Worm (Caenorhabditis elegans): ENCODE measurements around the gene F44E7.3.

The F44E7.3 gene

DNA sequence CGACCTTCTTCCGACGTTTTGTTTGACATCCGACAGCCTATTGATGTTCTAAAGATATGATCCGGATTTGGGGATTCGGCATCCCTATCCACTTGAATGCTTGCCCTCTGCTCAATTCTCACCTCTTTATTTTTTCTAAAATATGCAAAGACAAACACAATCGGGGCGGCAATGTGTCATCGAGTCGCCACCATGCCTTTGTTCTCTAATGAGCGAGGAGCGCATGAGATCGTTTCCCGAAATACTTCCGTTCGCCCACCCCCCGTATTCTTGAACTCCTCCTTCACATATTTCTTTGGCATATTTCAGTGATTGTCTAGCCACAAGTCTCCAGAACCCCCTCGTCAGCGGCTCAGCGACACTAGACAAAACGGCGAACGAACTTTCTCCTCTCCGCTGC, 27.6 kb downstream of the F44E7.3 start, which contains the start of gene cyn-17:
Gene cyn-17, plus strand, starts transcription at position 301 of the 400 bp plus-strand sequence.
- no peak for TF ChIP-seq rec-8 (tag; optimal IDR thresholded peaks at IDR 0.05)
- TF ChIP-seq madf-3 (GFP tag; IDR thresholded peaks at IDR 0.05) = no peak
- no peak for TF ChIP-seq ztf-26 (tag; optimal IDR thresholded peaks at IDR 0.05)
- TF ChIP-seq B0336.3 (GFP tag; IDR thresholded peaks at IDR 0.05) = no peak
- TF ChIP-seq F23B12.7 (tag; optimal IDR thresholded peaks at IDR 0.05; ENCODE audit: insufficient read depth) = no peak
- no peak for TF ChIP-seq nhr-80 (tag; optimal IDR thresholded peaks at IDR 0.05)
- no peak for TF ChIP-seq ceh-79 (tag; optimal IDR thresholded peaks at IDR 0.05)
- TF ChIP-seq snpc-3.4 (tag; optimal IDR thresholded peaks at IDR 0.05) = no peak
- no peak for TF ChIP-seq T07F8.4 (tag; optimal IDR thresholded peaks at IDR 0.05)
- TF ChIP-seq bed-1 (GFP tag; IDR thresholded peaks at IDR 0.05) = no peak
- TF ChIP-seq lin-35 (GFP tag; optimal IDR thresholded peaks at IDR 0.05) = no peak
- no peak for TF ChIP-seq hlh-26 (GFP tag; conservative IDR thresholded peaks at IDR 0.05)
- TF ChIP-seq snpc-1.3 (tag; optimal IDR thresholded peaks at IDR 0.05; ENCODE audit: insufficient read depth) = no peak
- TF ChIP-seq mes-4 (tag; optimal IDR thresholded peaks at IDR 0.05) = no peak
- no peak for TF ChIP-seq let-526 (GFP tag; IDR thresholded peaks at IDR 0.05)

DNA sequence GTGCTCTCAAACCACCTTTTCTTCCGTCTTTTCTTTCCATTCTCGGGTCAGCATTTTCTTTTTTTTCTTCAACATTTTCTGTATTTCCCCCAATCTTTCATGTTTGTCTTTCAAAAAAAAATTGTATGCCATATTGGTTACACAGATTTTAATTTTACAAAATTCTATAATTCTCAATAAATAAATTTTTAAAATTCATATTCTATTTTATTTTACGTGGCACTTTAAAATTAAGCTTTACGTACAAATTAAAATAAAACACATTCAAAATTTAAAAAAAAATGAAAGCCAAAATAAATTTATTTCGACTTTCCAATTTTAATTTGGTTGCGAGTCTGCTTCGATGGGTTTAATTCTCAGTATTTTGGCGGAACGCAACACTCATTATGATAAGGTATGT, 33.7 kb downstream of the F44E7.3 start, which contains the start of gene ZC250.5:
Gene ZC250.5, plus strand, starts transcription at position 301 of the 400 bp plus-strand sequence.
- TF ChIP-seq xnd-1 (tag; optimal IDR thresholded peaks at IDR 0.05) (no peak), nfya-1 (tag; optimal IDR thresholded peaks at IDR 0.05; ENCODE audit: borderline replicate concordance, insufficient read depth) (no peak), T07F8.4 (tag; optimal IDR thresholded peaks at IDR 0.05) (no peak), hlh-26 (GFP tag; conservative IDR thresholded peaks at IDR 0.05) (no peak), ceh-27 (GFP tag; optimal IDR thresholded peaks at IDR 0.05) (no peak), ceh-91 (GFP tag; IDR thresholded peaks at IDR 0.05) (no peak), F52B5.7 (tag; optimal IDR thresholded peaks at IDR 0.05) (no peak), ztf-22 (GFP tag; optimal IDR thresholded peaks at IDR 0.05) (no peak), let-526 (GFP tag; IDR thresholded peaks at IDR 0.05) (no peak), attf-6 (GFP tag; IDR thresholded peaks at IDR 0.05) (no peak), chd-7 (tag; optimal IDR thresholded peaks at IDR 0.05) (no peak), madf-3 (GFP tag; IDR thresholded peaks at IDR 0.05) (no peak), rec-8 (tag; optimal IDR thresholded peaks at IDR 0.05) (no peak), lsy-27 (tag; optimal IDR thresholded peaks at IDR 0.05; ENCODE audit: borderline replicate concordance, insufficient read depth) (no peak), ceh-79 (tag; optimal IDR thresholded peaks at IDR 0.05) (no peak), ets-4 (GFP tag; optimal IDR thresholded peaks at IDR 0.05) (no peak), lsl-1 (GFP tag; optimal IDR thresholded peaks at IDR 0.05) (no peak), F33H1.4 (GFP tag; IDR thresholded peaks at IDR 0.05) (no peak)

DNA sequence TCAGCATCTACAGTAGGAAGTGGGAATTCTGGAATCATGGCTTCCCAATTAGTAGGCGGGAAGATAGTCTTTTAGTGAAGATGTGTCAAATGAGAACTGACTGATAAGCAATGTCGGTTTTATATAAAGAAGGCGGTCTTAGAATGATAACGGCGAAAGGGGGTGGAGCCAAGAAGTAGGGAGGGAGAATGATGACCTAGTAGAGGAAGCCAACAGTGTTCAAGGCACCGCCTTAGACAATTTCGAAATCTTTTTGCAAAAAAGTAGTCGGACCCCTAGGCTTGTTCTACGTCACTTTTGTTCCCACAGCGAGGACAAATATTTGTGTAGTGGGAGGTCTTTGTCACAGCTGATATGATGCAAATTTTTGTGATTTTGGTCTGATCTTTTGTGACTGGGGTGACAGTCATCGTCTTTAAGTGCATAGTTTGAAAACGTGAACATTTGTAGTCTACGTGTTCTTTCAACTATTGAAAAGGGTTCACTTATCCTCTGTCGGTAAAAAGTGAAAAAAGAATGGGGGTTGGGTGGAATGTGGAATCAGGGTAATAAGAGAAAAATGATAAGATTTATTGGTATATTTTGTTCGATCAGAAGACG, 41.4 kb downstream of the F44E7.3 start, which contains the start of gene ZC250.4:
Gene ZC250.4, minus strand, starts transcription at position 78 of the 600 bp plus-strand sequence.
- TF ChIP-seq cebp-1 (GFP tag; IDR thresholded peaks at IDR 0.05) = no peak
- TF ChIP-seq cebp-1 (tag; optimal IDR thresholded peaks at IDR 0.05) = peak; percentile 43
- TF ChIP-seq attf-6 (GFP tag; IDR thresholded peaks at IDR 0.05) = no peak
- TF ChIP-seq nhr-80 (tag; optimal IDR thresholded peaks at IDR 0.05) = peak; percentile 77

DNA sequence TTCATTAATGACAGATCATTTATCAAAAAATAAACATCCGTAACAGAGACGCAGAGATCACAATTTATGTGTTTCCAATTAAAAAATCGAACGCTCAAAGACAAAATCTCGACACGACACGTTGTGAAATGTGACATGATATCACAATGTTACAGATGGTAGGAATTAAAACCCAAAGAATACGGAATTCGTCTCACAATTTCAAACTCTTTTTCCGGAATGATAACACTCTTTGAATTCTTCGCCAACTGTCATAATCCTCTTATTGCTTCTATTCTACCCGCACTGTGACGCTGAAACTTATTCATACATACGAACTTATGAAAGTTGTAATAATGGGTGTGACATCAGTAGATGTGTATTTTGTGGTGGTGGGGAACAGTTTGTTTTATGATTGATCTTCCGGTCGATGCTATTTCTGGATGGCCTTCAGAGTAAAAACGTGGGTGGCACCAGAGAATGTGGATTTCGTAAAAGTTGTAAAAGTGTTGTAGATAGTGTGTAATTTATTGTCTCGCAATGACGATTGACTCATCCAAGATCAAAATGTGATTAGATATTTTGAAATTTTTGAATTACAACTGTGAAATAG, 44.8 kb downstream of the F44E7.3 start:
- TF ChIP-seq egrh-3 (GFP tag; IDR thresholded peaks at IDR 0.05) (no peak), aptf-2 (GFP tag; conservative IDR thresholded peaks at IDR 0.05) (no peak), lin-54 (GFP tag; optimal IDR thresholded peaks at IDR 0.05) (no peak), nhr-80 (tag; optimal IDR thresholded peaks at IDR 0.05) (peak; percentile 75), nhr-120 (GFP tag; IDR thresholded peaks at IDR 0.05) (no peak), Y53F4B.3 (GFP tag; IDR thresholded peaks at IDR 0.05) (no peak), ztf-3 (GFP tag; optimal IDR thresholded peaks at IDR 0.05) (no peak), cebp-2 (GFP tag; IDR thresholded peaks at IDR 0.05) (no peak), akir-1 (GFP tag; optimal IDR thresholded peaks at IDR 0.05) (no peak), dpl-1 (GFP tag; optimal IDR thresholded peaks at IDR 0.05) (no peak), pha-4 (tag; optimal IDR thresholded peaks at IDR 0.05) (no peak), let-607 (tag; optimal IDR thresholded peaks at IDR 0.05) (peak in 1 of 2 experiments; percentile 14), F55B11.4 (tag; optimal IDR thresholded peaks at IDR 0.05; ENCODE audit: borderline replicate concordance, insufficient read depth) (no peak), C06A6.2 (GFP tag; conservative IDR thresholded peaks at IDR 0.05) (no peak)
